Worm (Caenorhabditis elegans): Measurements from ENCODE around the gene clec-146.

DNA sequence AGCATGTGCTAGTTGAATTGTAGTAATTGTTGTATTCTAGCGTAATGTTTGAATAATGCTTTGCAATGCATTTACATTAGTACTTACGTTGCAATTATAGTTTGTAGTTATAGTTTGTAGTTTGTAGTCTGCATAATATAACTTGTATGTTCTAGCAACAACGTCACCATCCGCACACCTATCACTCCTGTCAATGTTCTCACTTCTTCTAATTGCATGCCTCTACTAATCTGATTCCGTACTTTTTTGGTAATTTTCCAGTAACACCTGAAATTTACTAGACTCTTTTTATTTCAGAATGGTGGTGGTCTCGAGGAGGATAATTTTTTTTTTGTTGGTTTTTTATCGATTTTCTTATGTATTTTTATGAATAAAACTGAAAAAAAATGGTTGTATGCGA is 43.0 kb upstream of the clec-146 start:
- no peak for TF ChIP-seq ama-1 (optimal IDR thresholded peaks at IDR 0.05)
- no peak for TF ChIP-seq hmg-4 (GFP tag; optimal IDR thresholded peaks at IDR 0.05)
- no peak for TF ChIP-seq sea-1 (GFP tag; conservative IDR thresholded peaks at IDR 0.05)
- no peak for TF ChIP-seq tbx-11 (GFP tag; IDR thresholded peaks at IDR 0.05)
- TF ChIP-seq tbx-37 (GFP tag; conservative IDR thresholded peaks at IDR 0.05) = no peak
- TF ChIP-seq scrt-1 (GFP tag; IDR thresholded peaks at IDR 0.05) = no peak
- no peak for TF ChIP-seq hnd-1 (tag; optimal IDR thresholded peaks at IDR 0.05)
- TF ChIP-seq aly-1 (tag; optimal IDR thresholded peaks at IDR 0.05) = no peak
- TF ChIP-seq ceh-36 (tag; optimal IDR thresholded peaks at IDR 0.05) = no peak
